Fruit fly (Drosophila melanogaster): Measurements from ENCODE around the gene Sem1.

dm6 chr2L:7071862-7072261, 8.1 kb downstream of the Sem1 start:
- TF ChIP-seq CG8478 (optimal IDR thresholded peaks at IDR 0.05) (no peak), CTCF (optimal IDR thresholded peaks at IDR 0.05) (no peak)
